Fruit fly (Drosophila melanogaster): Measurements from ENCODE around the gene bero.

DNA sequence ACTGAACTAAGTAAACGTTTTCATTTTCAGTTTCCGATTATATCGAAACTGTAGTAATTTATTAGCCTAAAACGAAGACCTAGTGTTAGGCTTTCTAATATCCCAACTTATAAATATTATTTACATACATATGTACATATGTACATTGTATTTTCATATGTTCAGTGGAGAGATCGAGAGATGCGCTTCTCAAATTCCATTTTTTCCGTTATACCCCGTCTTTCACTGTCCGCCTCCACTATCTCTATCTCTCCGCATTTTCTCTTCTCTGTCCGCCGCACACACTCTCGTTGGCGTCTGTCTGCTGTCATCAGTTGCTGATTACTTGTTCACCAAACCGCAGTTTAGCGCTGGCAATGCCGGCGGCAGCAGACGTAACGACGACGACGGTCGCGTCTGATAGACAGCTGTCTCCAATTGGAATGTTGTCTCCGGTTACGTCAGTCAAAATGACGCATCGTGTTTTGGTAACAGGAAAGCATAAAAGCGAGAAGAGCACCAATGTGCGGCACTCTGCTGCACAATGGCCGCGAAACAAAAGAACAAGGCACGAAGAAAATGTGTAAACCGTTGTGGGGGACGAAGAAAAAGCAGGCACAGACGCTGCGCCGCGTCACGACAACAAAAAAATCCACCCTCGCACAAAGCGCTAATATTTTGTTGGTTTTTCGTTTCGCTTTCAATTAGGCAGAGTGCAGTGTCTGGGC is 35.9 kb upstream of the bero start, which contains the start of gene CG9331:
- TF ChIP-seq psq (optimal IDR thresholded peaks at IDR 0.05) (no peak), Myc (optimal IDR thresholded peaks at IDR 0.05) (no peak), h (optimal IDR thresholded peaks at IDR 0.05) (no peak), Sin3A (optimal IDR thresholded peaks at IDR 0.05) (no peak), ttk (optimal IDR thresholded peaks at IDR 0.05) (no peak), insv (optimal IDR thresholded peaks at IDR 0.05) (no peak)

Measured in Kc167 (cell line).